Comparison of ENCODE assay signal across 4 worm cellular contexts in the genomic region with DNA sequence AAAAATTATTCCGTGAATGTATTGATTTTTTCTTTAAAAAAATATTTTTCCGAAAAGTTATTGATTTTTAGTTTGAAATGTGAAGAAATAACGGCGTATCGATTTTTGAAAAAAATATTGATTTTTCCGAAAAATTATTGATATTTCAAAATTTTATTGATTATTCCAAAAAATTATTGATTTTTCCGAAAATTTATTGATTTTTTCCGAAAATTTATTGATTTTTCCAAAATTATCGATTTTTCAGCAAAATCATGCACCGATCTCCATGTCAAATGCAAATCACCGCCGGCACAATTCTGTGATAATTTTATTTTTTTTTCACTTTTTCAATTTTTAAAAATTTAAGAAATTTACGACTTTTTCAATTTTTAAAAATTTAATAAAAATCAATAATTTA.
TF ChIP-seq lines count a peak whose summit lies in the region.

No protein-coding gene starts in this region.

TF ChIP-seq in whole organism, L3 larva, 47 proteins besides CTCF, POLR2A, EP300 and RAD21:
- TF ChIP-seq ceh-28 (tag; optimal IDR thresholded peaks at IDR 0.05; lab: Kevin White, UChicago): peak; percentile 86
- TF ChIP-seq nhr-237 (tag; optimal IDR thresholded peaks at IDR 0.05; lab: Kevin White, UChicago): no peak

TF ChIP-seq in whole organism, L4 larva, 104 proteins besides CTCF, POLR2A, EP300 and RAD21:
- TF ChIP-seq ceh-28 (tag; optimal IDR thresholded peaks at IDR 0.05; lab: Kevin White, UChicago) (peak; percentile 81), tag-97 (GFP tag; IDR thresholded peaks at IDR 0.05; lab: Robert Waterston, UW) (no peak)

TF ChIP-seq in whole organism, late embryonic, 69 proteins besides CTCF, POLR2A, EP300 and RAD21:
- TF ChIP-seq ceh-48 (tag; optimal IDR thresholded peaks at IDR 0.05; lab: Kevin White, UChicago) (peak; percentile 23), ceh-30 (tag; optimal IDR thresholded peaks at IDR 0.05; lab: Kevin White, UChicago) (no peak), sox-2 (GFP tag; IDR thresholded peaks at IDR 0.05; lab: Robert Waterston, UW) (no peak), C38D4.7 (GFP tag; optimal IDR thresholded peaks at IDR 0.05; lab: Kevin White, UChicago) (no peak)

TF ChIP-seq in whole organism, midembryonic, 9 proteins besides CTCF, POLR2A, EP300 and RAD21:
- TF ChIP-seq ref-1 (GFP tag; conservative IDR thresholded peaks at IDR 0.05; lab: Robert Waterston, UW): no peak
- peak; percentile 88 for TF ChIP-seq T22C8.4 (GFP tag; IDR thresholded peaks at IDR 0.05; lab: Robert Waterston, UW)
